Fruit fly (Drosophila melanogaster): ENCODE data around the gene CG31954.

Gene CG31954

dm6 chr2L:3478034-3478880 is 31.6 kb downstream of the CG31954 start, which contains the start of gene Thor (continued):
- TF ChIP-seq CG9437 (GFP tag; optimal IDR thresholded peaks at IDR 0.05) = no peak
- no peak for TF ChIP-seq C15 (GFP tag; IDR thresholded peaks at IDR 0.05)
- TF ChIP-seq amos (GFP tag; IDR thresholded peaks at IDR 0.05; ENCODE audit: partially characterized antibody) = peak; percentile 57; the same call in 1 of the 2 replicates
- 0 out of 3 replicates have a peak, but pooled peaks have one; percentile 9 for TF ChIP-seq CG2889 (GFP tag; IDR thresholded peaks at IDR 0.05)
- no peak for TF ChIP-seq Hmx (GFP tag; optimal IDR thresholded peaks at IDR 0.05)
- peak; percentile 25 for TF ChIP-seq CG14710 (tag; optimal IDR thresholded peaks at IDR 0.05)
- TF ChIP-seq CG43689 (GFP tag; IDR thresholded peaks at IDR 0.05) = peak; percentile 43; the same call in 1 of the 2 replicates
- peak; percentile 6 for TF ChIP-seq CG10147 (GFP tag; optimal IDR thresholded peaks at IDR 0.05)
- TF ChIP-seq Hmr (GFP tag; optimal IDR thresholded peaks at IDR 0.05) = peak; percentile 87
- no peak for TF ChIP-seq CG10366 (GFP tag; IDR thresholded peaks at IDR 0.05)
- no peak for TF ChIP-seq CG30431 (GFP tag; optimal IDR thresholded peaks at IDR 0.05)
- peak; percentile 87 for TF ChIP-seq CG13894 (tag; optimal IDR thresholded peaks at IDR 0.05)
- peak; percentile 11 for TF ChIP-seq Sry-δ (GFP tag; optimal IDR thresholded peaks at IDR 0.05)
- TF ChIP-seq CG7556 (GFP tag; optimal IDR thresholded peaks at IDR 0.05) = peak; percentile 59
- TF ChIP-seq h (optimal IDR thresholded peaks at IDR 0.05) = no peak
- no peak for TF ChIP-seq CG7928 (GFP tag; optimal IDR thresholded peaks at IDR 0.05)
- TF ChIP-seq eyg (GFP tag; optimal IDR thresholded peaks at IDR 0.05) = peak; percentile 72
- peak; percentile 34 for TF ChIP-seq CG12219 (GFP tag; optimal IDR thresholded peaks at IDR 0.05)
- peak; percentile 74 for TF ChIP-seq CG12659 (GFP tag; optimal IDR thresholded peaks at IDR 0.05)
- TF ChIP-seq repo (GFP tag; optimal IDR thresholded peaks at IDR 0.05) = peak; percentile 81
- peak; percentile 81 for TF ChIP-seq kni (GFP tag; optimal IDR thresholded peaks at IDR 0.05)
- peak; percentile 68 for TF ChIP-seq gsb (GFP tag; IDR thresholded peaks at IDR 0.05)
- no peak for TF ChIP-seq CG15073 (GFP tag; optimal IDR thresholded peaks at IDR 0.05)
- TF ChIP-seq ems (GFP tag; optimal IDR thresholded peaks at IDR 0.05) = peak; percentile 27
- TF ChIP-seq CG15696 (tag; optimal IDR thresholded peaks at IDR 0.05) = peak; percentile 40
- peak; percentile 75 for TF ChIP-seq Hey (tag; optimal IDR thresholded peaks at IDR 0.05)
- TF ChIP-seq CG12769 (tag; optimal IDR thresholded peaks at IDR 0.05) = peak; percentile 82
- TF ChIP-seq CG31365 (tag; optimal IDR thresholded peaks at IDR 0.05) = peak; percentile 46
- TF ChIP-seq row (GFP tag; IDR thresholded peaks at IDR 0.05) = peak; percentile 56
- TF ChIP-seq CG18011 (GFP tag; optimal IDR thresholded peaks at IDR 0.05) = peak; percentile 24
- TF ChIP-seq Pdp1 (GFP tag; optimal IDR thresholded peaks at IDR 0.05) = peak; percentile 45 to 81
- TF ChIP-seq Tbp (GFP tag; optimal IDR thresholded peaks at IDR 0.05) = no peak
- peak; percentile 64 for TF ChIP-seq chn (GFP tag; optimal IDR thresholded peaks at IDR 0.05)
- TF ChIP-seq pum (GFP tag; optimal IDR thresholded peaks at IDR 0.05) = no peak
- TF ChIP-seq org-1 (GFP tag; optimal IDR thresholded peaks at IDR 0.05) = peak; percentile 70
- TF ChIP-seq Nf-YC (tag; optimal IDR thresholded peaks at IDR 0.05) = peak; percentile 71
- peak; percentile 42 for TF ChIP-seq mam (GFP tag; optimal IDR thresholded peaks at IDR 0.05)
- TF ChIP-seq CG6175 (GFP tag; IDR thresholded peaks at IDR 0.05) = peak; percentile 75
- no peak for TF ChIP-seq peb (GFP tag; IDR thresholded peaks at IDR 0.05)
- TF ChIP-seq p53 (GFP tag; optimal IDR thresholded peaks at IDR 0.05) = peak; percentile 57
- no peak for TF ChIP-seq CG17186 (GFP tag; optimal IDR thresholded peaks at IDR 0.05)
- peak; percentile 77 for TF ChIP-seq ash1 (GFP tag; optimal IDR thresholded peaks at IDR 0.05)
- peak; percentile 28 for TF ChIP-seq CG10267 (tag; optimal IDR thresholded peaks at IDR 0.05)
- peak; percentile 67; the same call in 2 of the 3 replicates for TF ChIP-seq ase (GFP tag; IDR thresholded peaks at IDR 0.05)
- TF ChIP-seq CG6765 (GFP tag; optimal IDR thresholded peaks at IDR 0.05) = peak; percentile 62
- TF ChIP-seq D (optimal IDR thresholded peaks at IDR 0.05) = peak; percentile 57
- TF ChIP-seq D (GFP tag; optimal IDR thresholded peaks at IDR 0.05) = peak; percentile 3
- TF ChIP-seq CG18764 (GFP tag; optimal IDR thresholded peaks at IDR 0.05) = peak; percentile 52
- TF ChIP-seq da (GFP tag; optimal IDR thresholded peaks at IDR 0.05) = no peak
- no peak for TF ChIP-seq Oaz (GFP tag; IDR thresholded peaks at IDR 0.05)
